Worm (Caenorhabditis elegans): ENCODE results near the gene gex-2.

ce11 chrIV:607628-608027 lies 35.1 kb downstream of the gex-2 start:
- TF ChIP-seq nhr-237 (tag; optimal IDR thresholded peaks at IDR 0.05) (no peak), M03D4.4 (tag; optimal IDR thresholded peaks at IDR 0.05) (no peak), unc-62 (GFP tag; optimal IDR thresholded peaks at IDR 0.05) (peak; percentile 60), nhr-76 (tag; optimal IDR thresholded peaks at IDR 0.05) (no peak)

All from whole organism, mixed stage, embryonic.